Fruit fly (Drosophila melanogaster): ENCODE results near the gene CG7394.

CG7394 gene

dm6 chr3L:11561946-11562760 lies at the start of gene CG7394, which contains the start of gene Mob2 (continued):
- TF ChIP-seq CG33557 (GFP tag; optimal IDR thresholded peaks at IDR 0.05) (peak; percentile 71), CG6654 (GFP tag; optimal IDR thresholded peaks at IDR 0.05) (peak; percentile 28), Max (GFP tag; optimal IDR thresholded peaks at IDR 0.05) (peak; percentile 91), Dip2 (GFP tag; IDR thresholded peaks at IDR 0.05) (peak; percentile 12; the same call in 1 of the 2 replicates), dmrt11E (tag; optimal IDR thresholded peaks at IDR 0.05) (peak; percentile 83), ac (GFP tag; optimal IDR thresholded peaks at IDR 0.05) (peak; percentile 15), Dbx (GFP tag; IDR thresholded peaks at IDR 0.05) (peak; percentile 96), ato (GFP tag; IDR thresholded peaks at IDR 0.05; ENCODE audit: partially characterized antibody) (peak; percentile 62), Scr (GFP tag; IDR thresholded peaks at IDR 0.05; ENCODE audit: partially characterized antibody) (peak; percentile 86), unpg (GFP tag; optimal IDR thresholded peaks at IDR 0.05) (peak; percentile 88), CG17361 (GFP tag; IDR thresholded peaks at IDR 0.05) (peak; percentile 82), Nf-YB (GFP tag; optimal IDR thresholded peaks at IDR 0.05) (peak; percentile 73), CG1529 (GFP tag; optimal IDR thresholded peaks at IDR 0.05) (peak; percentile 63), lbe (GFP tag; optimal IDR thresholded peaks at IDR 0.05) (peak; percentile 88), shn (GFP tag; optimal IDR thresholded peaks at IDR 0.05) (peak; percentile 59), CG11696 (GFP tag; IDR thresholded peaks at IDR 0.05) (peak; percentile 52; the same call in 1 of the 2 replicates), unc-4 (GFP tag; IDR thresholded peaks at IDR 0.05; ENCODE audit: partially characterized antibody) (peak; percentile 87), gem (tag; optimal IDR thresholded peaks at IDR 0.05) (peak; percentile 94), lmd (GFP tag; IDR thresholded peaks at IDR 0.05) (peak; percentile 87), lov (optimal IDR thresholded peaks at IDR 0.05) (no peak), lov (GFP tag; IDR thresholded peaks at IDR 0.05) (peak; percentile 79; the same call in 1 of the 3 replicates), CTCF (GFP tag; optimal IDR thresholded peaks at IDR 0.05) (peak; percentile 4), Asciz (GFP tag; optimal IDR thresholded peaks at IDR 0.05) (peak; percentile 57), pb (GFP tag; optimal IDR thresholded peaks at IDR 0.05) (peak; percentile 57), CG31441 (GFP tag; IDR thresholded peaks at IDR 0.05) (peak; percentile 84), CG12659 (GFP tag; optimal IDR thresholded peaks at IDR 0.05) (peak; percentile 92), vvl (GFP tag; IDR thresholded peaks at IDR 0.05) (peak; percentile 94), Bteb2 (GFP tag; optimal IDR thresholded peaks at IDR 0.05) (peak; percentile 85), Atf3 (GFP tag; optimal IDR thresholded peaks at IDR 0.05) (peak; percentile 77), CG5953 (GFP tag; IDR thresholded peaks at IDR 0.05) (peak; percentile 82), MTF-1 (GFP tag; optimal IDR thresholded peaks at IDR 0.05; ENCODE audit: borderline replicate concordance) (peak; percentile 76), CG13894 (tag; optimal IDR thresholded peaks at IDR 0.05) (peak; percentile 70), cwo (GFP tag; optimal IDR thresholded peaks at IDR 0.05) (peak; percentile 78), HLH54F (GFP tag; optimal IDR thresholded peaks at IDR 0.05) (peak; percentile 81), HHEX (GFP tag; optimal IDR thresholded peaks at IDR 0.05) (peak; percentile 80), Bdp1 (GFP tag; optimal IDR thresholded peaks at IDR 0.05) (peak; percentile 80), caup (GFP tag; optimal IDR thresholded peaks at IDR 0.05; ENCODE audit: severe bottlenecking) (peak; percentile 83), CG2202 (tag; optimal IDR thresholded peaks at IDR 0.05) (peak; percentile 84), CG34376 (GFP tag; optimal IDR thresholded peaks at IDR 0.05) (peak; percentile 87), lola (GFP tag; optimal IDR thresholded peaks at IDR 0.05) (peak in 1 of 3 experiments; percentile 85), tin (GFP tag; optimal IDR thresholded peaks at IDR 0.05) (peak; percentile 94), zfh1 (GFP tag; IDR thresholded peaks at IDR 0.05) (peak; percentile 89), CG14965 (GFP tag; optimal IDR thresholded peaks at IDR 0.05; ENCODE audit: borderline replicate concordance) (peak; percentile 9), Antp (GFP tag; optimal IDR thresholded peaks at IDR 0.05) (peak; percentile 63), Chrac-16 (GFP tag; optimal IDR thresholded peaks at IDR 0.05) (peak; percentile 90), CG17802 (tag; optimal IDR thresholded peaks at IDR 0.05) (peak; percentile 62), Oaz (GFP tag; IDR thresholded peaks at IDR 0.05) (peak; percentile 79), MESR4 (GFP tag; optimal IDR thresholded peaks at IDR 0.05) (peak; percentile 80)

Data from whole organism, embryonic.